Worm (Caenorhabditis elegans) whole organism, L4 larva: ENCODE data around the gene F43E2.11.
A peak's percentile ranks its signal among the peaks of the same experiment; 100 is the strongest.

Experiments used
- F10B5.3 ChIP-seq: sonication (generic microtip); optimal IDR thresholded peaks from 2 replicates; lab custom pipeline; 2016; ENCODE audit warnings: mild to moderate bottlenecking, missing genetic modification characterization, missing compliant biosample characterization
- F26F4.8 ChIP-seq: fragments of 200-800 bp; sonication (Bioruptor generic); conservative IDR thresholded peaks from 2 replicates; pipeline ENCODE4 v1.3.6; 2022; ENCODE audit warnings: missing genetic modification characterization, missing compliant biosample characterization
- F37D6.2 ChIP-seq: sonication (generic microtip); optimal IDR thresholded peaks from 2 replicates; lab custom pipeline; 2016; ENCODE audit warnings: mild to moderate bottlenecking, missing genetic modification characterization, missing compliant biosample characterization
- F44E2.7 ChIP-seq: fragments of 200-800 bp; sonication (Bioruptor generic); IDR thresholded peaks from 2 replicates; pipeline ENCODE4 v2.1.2; 2022; ENCODE audit warnings: missing genetic modification characterization, missing compliant biosample characterization
- R02D3.7 ChIP-seq: fragments of 150-350 bp; sonication (generic microtip); optimal IDR thresholded peaks from 3 replicates; lab custom pipeline; 2014; ENCODE audit warnings: missing biosample characterization, missing genetic modification characterization
- ZK337.2 ChIP-seq: fragments of 200-800 bp; sonication (Bioruptor generic); IDR thresholded peaks from 2 replicates; pipeline ENCODE4 v1.3.6; 2022; ENCODE audit warnings: missing genetic modification reagents, missing genetic modification characterization, missing compliant biosample characterization
- aha-1 ChIP-seq: fragments of 150-350 bp; peaks from one replicate; lab custom pipeline; 2014; ENCODE audit warnings: missing biosample characterization, missing genetic modification characterization
- ceh-20 ChIP-seq: fragments of 200-800 bp; sonication (Bioruptor generic); IDR thresholded peaks from 2 replicates; pipeline ENCODE4 v1.3.6; 2022; ENCODE audit warnings: missing genetic modification reagents, missing genetic modification characterization, missing compliant biosample characterization
- ces-1 ChIP-seq: fragments of 150-350 bp; sonication (generic microtip); optimal IDR thresholded peaks from 4 replicates; lab custom pipeline; 2014; ENCODE audit warnings: missing biosample characterization, missing genetic modification reagents, missing genetic modification characterization
- cey-2 ChIP-seq: sonication (generic microtip); optimal IDR thresholded peaks from 3 replicates; lab custom pipeline; 2017; ENCODE audit warnings: missing genetic modification characterization, mild to moderate bottlenecking, missing compliant biosample characterization, antibody characterized with exemption, borderline replicate concordance; ENCODE audit not compliant: insufficient read depth
- ctbp-1 ChIP-seq: fragments of 200-800 bp; sonication (Bioruptor generic); IDR thresholded peaks from 2 replicates; pipeline ENCODE4 v1.3.6; 2022; ENCODE audit warnings: missing genetic modification reagents, missing genetic modification characterization, missing compliant biosample characterization
- daf-16 ChIP-seq, 3 experiments: sonication (generic microtip); optimal IDR thresholded peaks; 2 replicates each; lab custom pipeline; 2016 to 2017; ENCODE audit warnings: missing genetic modification characterization in 3 of 3, missing genetic modification reagents in 3 of 3, mild to moderate bottlenecking in 2 of 3, missing compliant biosample characterization in 2 of 3, missing biosample characterization in 1 of 3, moderate library complexity in 1 of 3
- dmd-6 ChIP-seq: fragments of 200-800 bp; sonication (Bioruptor generic); IDR thresholded peaks from 2 replicates; pipeline ENCODE4 v1.3.6; 2022; ENCODE audit warnings: missing genetic modification reagents, missing genetic modification characterization, missing compliant biosample characterization
- dpl-1 ChIP-seq: fragments of 150-350 bp; optimal IDR thresholded peaks from 2 replicates; lab custom pipeline; 2014; ENCODE audit warnings: missing biosample characterization, missing genetic modification reagents, missing genetic modification characterization
- dve-1 ChIP-seq: sonication (generic microtip); optimal IDR thresholded peaks from 2 replicates; lab custom pipeline; 2017; ENCODE audit warnings: antibody characterized with exemption, mild to moderate bottlenecking, missing genetic modification characterization, missing compliant biosample characterization; ENCODE audit not compliant: insufficient read depth
- fkh-10 ChIP-seq: fragments of 150-350 bp; optimal IDR thresholded peaks from 2 replicates; lab custom pipeline; 2014; ENCODE audit warnings: missing biosample characterization, missing genetic modification reagents, missing genetic modification characterization
- fos-1 ChIP-seq: fragments of 150-350 bp; optimal IDR thresholded peaks from 2 replicates; lab custom pipeline; 2014; ENCODE audit warnings: missing biosample characterization, missing genetic modification characterization
- hif-1 ChIP-seq, 2 experiments: sonication (generic microtip); optimal IDR thresholded peaks; 2 replicates each; lab custom pipeline; 2016 to 2017; ENCODE audit warnings: missing compliant biosample characterization in 2 of 2, missing genetic modification characterization in 2 of 2, missing genetic modification reagents in 2 of 2, missing genotype in 2 of 2, mild to moderate bottlenecking in 1 of 2
- hlh-11 ChIP-seq: fragments of 200-800 bp; sonication (Bioruptor generic); optimal IDR thresholded peaks from 2 replicates; lab custom pipeline; 2018; ENCODE audit warnings: mild to moderate bottlenecking, missing genetic modification characterization, missing compliant biosample characterization
- hlh-30 ChIP-seq: sonication (generic microtip); optimal IDR thresholded peaks from 2 replicates; lab custom pipeline; 2017; ENCODE audit warnings: antibody characterized with exemption, mild to moderate bottlenecking, missing genetic modification characterization, missing compliant biosample characterization; ENCODE audit not compliant: insufficient read depth
- hmg-1.1 ChIP-seq: fragments of 200-800 bp; sonication (Bioruptor generic); IDR thresholded peaks from 2 replicates; pipeline ENCODE4 v1.3.6; 2022; ENCODE audit warnings: missing genetic modification reagents, missing genetic modification characterization, missing compliant biosample characterization
- lin-39 ChIP-seq: fragments of 150-350 bp; optimal IDR thresholded peaks from 2 replicates; lab custom pipeline; 2014; ENCODE audit warnings: missing biosample characterization, missing genetic modification reagents, missing genetic modification characterization
- lir-3 ChIP-seq: sonication (generic microtip); optimal IDR thresholded peaks from 2 replicates; lab custom pipeline; 2016; ENCODE audit warnings: mild to moderate bottlenecking, missing genetic modification characterization, missing compliant biosample characterization
- lsy-2 ChIP-seq, 2 experiments: fragments of 150-350 bp in 1 of 2; sonication (generic microtip) in 1 of 2; optimal IDR thresholded peaks; 2 replicates each; lab custom pipeline; 2014 to 2017; ENCODE audit warnings: missing biosample characterization in 2 of 2, missing genetic modification characterization in 2 of 2
- madf-9 ChIP-seq: fragments of 200-800 bp; sonication (Bioruptor generic); conservative IDR thresholded peaks from 2 replicates; pipeline ENCODE4 v1.3.6; 2022; ENCODE audit warnings: missing genetic modification reagents, missing genetic modification characterization, missing compliant biosample characterization
- mdt-29 ChIP-seq: fragments of 200-800 bp; sonication (Bioruptor generic); IDR thresholded peaks from 2 replicates; pipeline ENCODE4 v1.3.6; 2022; ENCODE audit warnings: missing genetic modification reagents, missing genetic modification characterization, missing compliant biosample characterization
- mep-1 ChIP-seq: fragments of 150-350 bp; sonication (generic microtip); optimal IDR thresholded peaks from 3 replicates; lab custom pipeline; 2014; ENCODE audit warnings: missing biosample characterization, missing genetic modification characterization
- mxl-2 ChIP-seq: fragments of 200-800 bp; sonication (Bioruptor generic); conservative IDR thresholded peaks from 2 replicates; pipeline ENCODE4 v1.3.6; 2022; ENCODE audit warnings: missing genetic modification reagents, missing genetic modification characterization, missing compliant biosample characterization
- nhr-11 ChIP-seq: fragments of 150-350 bp; optimal IDR thresholded peaks from 2 replicates; lab custom pipeline; 2014; ENCODE audit warnings: missing biosample characterization, missing genetic modification characterization
- nhr-237 ChIP-seq: sonication (generic microtip); optimal IDR thresholded peaks from 2 replicates; lab custom pipeline; 2017; ENCODE audit warnings: missing biosample characterization, missing genetic modification characterization
- rbr-2 ChIP-seq: sonication (generic microtip); optimal IDR thresholded peaks from 2 replicates; lab custom pipeline; 2016; ENCODE audit warnings: missing genotype, missing genetic modification characterization, missing compliant biosample characterization
- saeg-2 ChIP-seq: fragments of 200-800 bp; sonication (Bioruptor generic); IDR thresholded peaks from 2 replicates; pipeline ENCODE4 v1.3.6; 2022; ENCODE audit warnings: missing genetic modification reagents, missing genetic modification characterization, missing compliant biosample characterization
- sdz-12 ChIP-seq: fragments of 200-800 bp; sonication (Bioruptor generic); optimal IDR thresholded peaks from 2 replicates; lab custom pipeline; 2018; ENCODE audit warnings: mild to moderate bottlenecking, missing genetic modification characterization, missing compliant biosample characterization
- set-16 ChIP-seq: fragments of 200-800 bp; sonication (Bioruptor generic); IDR thresholded peaks from 2 replicates; pipeline ENCODE4 v1.3.6; 2022; ENCODE audit warnings: missing genetic modification reagents, missing genetic modification characterization, missing compliant biosample characterization
- snpc-1.2 ChIP-seq: fragments of 200-800 bp; sonication (Bioruptor generic); IDR thresholded peaks from 2 replicates; pipeline ENCODE4 v1.3.6; 2022; ENCODE audit warnings: missing genetic modification reagents, missing genetic modification characterization, missing compliant biosample characterization
- snpc-4 ChIP-seq: fragments of 150-350 bp; optimal IDR thresholded peaks from 2 replicates; lab custom pipeline; 2014; ENCODE audit warnings: missing biosample characterization, missing genetic modification characterization
- spr-3 ChIP-seq: fragments of 200-800 bp; sonication (Bioruptor generic); optimal IDR thresholded peaks from 2 replicates; lab custom pipeline; 2018; ENCODE audit warnings: mild to moderate bottlenecking, missing genetic modification characterization, missing compliant biosample characterization
- vab-7 ChIP-seq: fragments of 200-800 bp; sonication (Bioruptor generic); IDR thresholded peaks from 2 replicates; pipeline ENCODE4 v1.3.6; 2022; ENCODE audit warnings: missing genetic modification reagents, missing genetic modification characterization, missing compliant biosample characterization
- zip-2 ChIP-seq: fragments of 150-350 bp; optimal IDR thresholded peaks from 2 replicates; lab custom pipeline; 2014; ENCODE audit warnings: missing biosample characterization, missing genetic modification characterization

The F43E2.11 gene

ce11 chrII:7337469-7337893 is 32.6 kb downstream of the F43E2.11 start (continued):
- TF ChIP-seq lin-39 (tag; lab: Kevin White, UChicago) (no peak), spr-3 (GFP tag; lab: Kevin White, UChicago) (no peak), nhr-237 (tag; lab: Kevin White, UChicago) (no peak), lir-3 (tag; lab: Kevin White, UChicago) (no peak), dve-1 (tag; lab: Kevin White, UChicago) (peak; percentile 85), saeg-2 (GFP tag; lab: Robert Waterston, UW) (peak; percentile 85), zip-2 (tag; lab: Kevin White, UChicago) (no peak), ces-1 (GFP tag; lab: Kevin White, UChicago) (no peak), rbr-2 (tag; lab: Kevin White, UChicago) (peak; percentile 60), ZK337.2 (GFP tag; lab: Robert Waterston, UW) (no peak), mdt-29 (no peak), F44E2.7 (GFP tag; lab: Robert Waterston, UW) (no peak), fos-1 (tag; lab: Kevin White, UChicago) (no peak), snpc-4 (tag; lab: Kevin White, UChicago) (no peak)

ce11 chrII:7331224-7331623 is 38.9 kb downstream of the F43E2.11 start, which contains the start of gene npax-1:
TSS of gene npax-1 (minus strand) at chrII:7331324.
- TF ChIP-seq R02D3.7 (no peak), aha-1 (peak; percentile 86)

ce11 chrII:7326997-7327396 is 43.1 kb downstream of the F43E2.11 start:
- TF ChIP-seq lsy-2 (tag; optimal IDR thresholded peaks at IDR 0.05; lab: Kevin White, UChicago) (peak in 1 of 2 experiments; percentile 46), hif-1 (tag; optimal IDR thresholded peaks at IDR 0.05; lab: Kevin White, UChicago) (peak in 1 of 2 experiments; percentile 55), dpl-1 (GFP tag; lab: Kevin White, UChicago) (peak; percentile 22), daf-16 (GFP tag; optimal IDR thresholded peaks at IDR 0.05; lab: Kevin White, UChicago) (peak in 1 of 2 experiments; percentile 27), daf-16 (tag; optimal IDR thresholded peaks at IDR 0.05; lab: Kevin White, UChicago) (no peak), madf-9 (peak; percentile 61; the same call in 1 of the 2 replicates), hlh-30 (tag; lab: Kevin White, UChicago) (peak; percentile 52), snpc-1.2 (GFP tag; lab: Robert Waterston, UW) (no peak), snpc-4 (tag; lab: Kevin White, UChicago) (no peak), fkh-10 (GFP tag; lab: Kevin White, UChicago) (peak; percentile 73), mxl-2 (GFP tag; lab: Robert Waterston, UW) (no peak), set-16 (GFP tag; lab: Robert Waterston, UW) (peak; percentile 78), hmg-1.1 (GFP tag; lab: Robert Waterston, UW) (0 out of 2 replicates have a peak, but pooled peaks have one; percentile 51), ceh-20 (peak; percentile 29), hlh-11 (tag; lab: Kevin White, UChicago) (peak; percentile 17), ZK337.2 (GFP tag; lab: Robert Waterston, UW) (peak; percentile 45; the same call in 1 of the 2 replicates), rbr-2 (tag; lab: Kevin White, UChicago) (peak; percentile 74), F26F4.8 (GFP tag; lab: Robert Waterston, UW) (no peak), aha-1 (peak; percentile 73), cey-2 (tag; lab: Kevin White, UChicago) (no peak), vab-7 (GFP tag; lab: Robert Waterston, UW) (0 out of 2 replicates have a peak, but pooled peaks have one; percentile 20), dmd-6 (no peak), F37D6.2 (tag; lab: Kevin White, UChicago) (peak; percentile 38), sdz-12 (GFP tag; lab: Kevin White, UChicago) (peak; percentile 32), ctbp-1 (GFP tag; lab: Robert Waterston, UW) (peak; percentile 81), mep-1 (tag; lab: Kevin White, UChicago) (peak; percentile 61), nhr-11 (tag; lab: Kevin White, UChicago) (peak; percentile 54), F10B5.3 (tag; lab: Kevin White, UChicago) (no peak), fos-1 (tag; lab: Kevin White, UChicago) (no peak)
